Worm (Caenorhabditis elegans) whole organism, L4 larva: Measurements from ENCODE around the gene ZK632.9.

ENCODE experiments used
- D1046.2 ChIP-seq: fragments of 200-800 bp; sonication (Bioruptor generic); IDR thresholded peaks from 2 replicates; pipeline ENCODE4 v1.3.6; 2022; ENCODE audit warnings: missing genetic modification characterization, missing compliant biosample characterization
- F37D6.2 ChIP-seq: sonication (generic microtip); optimal IDR thresholded peaks from 2 replicates; lab custom pipeline; 2016; ENCODE audit warnings: mild to moderate bottlenecking, missing genetic modification characterization, missing compliant biosample characterization
- Y105C5A.15 ChIP-seq: fragments of 200-800 bp; sonication (Bioruptor generic); IDR thresholded peaks from 2 replicates; pipeline ENCODE4 v1.3.6; 2022; ENCODE audit warnings: missing genetic modification characterization, missing compliant biosample characterization
- Y75B8A.6 ChIP-seq: fragments of 200-800 bp; sonication (Bioruptor generic); IDR thresholded peaks from 2 replicates; pipeline ENCODE4 v1.3.6; 2022; ENCODE audit warnings: missing genetic modification reagents, missing genetic modification characterization, missing compliant biosample characterization
- ZK337.2 ChIP-seq: fragments of 200-800 bp; sonication (Bioruptor generic); IDR thresholded peaks from 2 replicates; pipeline ENCODE4 v1.3.6; 2022; ENCODE audit warnings: missing genetic modification reagents, missing genetic modification characterization, missing compliant biosample characterization
- aha-1 ChIP-seq: fragments of 150-350 bp; peaks from one replicate; lab custom pipeline; 2014; ENCODE audit warnings: missing biosample characterization, missing genetic modification characterization
- ama-1 ChIP-seq: fragments of 150-350 bp; optimal IDR thresholded peaks from 2 replicates; lab custom pipeline; 2014; ENCODE audit warnings: inconsistent platforms, mixed read lengths
- arid-1 ChIP-seq: fragments of 200-800 bp; sonication (Bioruptor generic); conservative IDR thresholded peaks from 2 replicates; pipeline ENCODE4 v1.3.6; 2022; ENCODE audit warnings: missing genetic modification reagents, missing genetic modification characterization, missing compliant biosample characterization
- ceh-28 ChIP-seq: fragments of 150-350 bp; optimal IDR thresholded peaks from 2 replicates; lab custom pipeline; 2014; ENCODE audit warnings: missing biosample characterization, missing genetic modification reagents, missing genetic modification characterization
- ceh-44 ChIP-seq: fragments of 200-800 bp; sonication (Bioruptor generic); IDR thresholded peaks from 2 replicates; pipeline ENCODE4 v1.3.6; 2022; ENCODE audit warnings: missing genetic modification reagents, missing genetic modification characterization, missing compliant biosample characterization
- daf-8 ChIP-seq: fragments of 200-800 bp; sonication (Bioruptor generic); IDR thresholded peaks from 2 replicates; pipeline ENCODE4 v1.3.6; 2022; ENCODE audit warnings: missing genetic modification characterization, missing compliant biosample characterization
- dmd-8 ChIP-seq: fragments of 200-800 bp; sonication (Bioruptor generic); IDR thresholded peaks from 2 replicates; pipeline ENCODE4 v1.3.6; 2022; ENCODE audit warnings: missing genetic modification characterization, missing compliant biosample characterization
- egl-27 ChIP-seq: sonication (generic microtip); optimal IDR thresholded peaks from 3 replicates; lab custom pipeline; 2017; ENCODE audit warnings: missing biosample characterization, missing genetic modification reagents, missing genetic modification characterization
- fkh-10 ChIP-seq: fragments of 150-350 bp; optimal IDR thresholded peaks from 2 replicates; lab custom pipeline; 2014; ENCODE audit warnings: missing biosample characterization, missing genetic modification reagents, missing genetic modification characterization
- fos-1 ChIP-seq: fragments of 150-350 bp; optimal IDR thresholded peaks from 2 replicates; lab custom pipeline; 2014; ENCODE audit warnings: missing biosample characterization, missing genetic modification characterization
- hif-1 ChIP-seq, 2 experiments: sonication (generic microtip); optimal IDR thresholded peaks; 2 replicates each; lab custom pipeline; 2016 to 2017; ENCODE audit warnings: missing compliant biosample characterization in 2 of 2, missing genetic modification characterization in 2 of 2, missing genetic modification reagents in 2 of 2, missing genotype in 2 of 2, mild to moderate bottlenecking in 1 of 2
- hlh-11 ChIP-seq: fragments of 200-800 bp; sonication (Bioruptor generic); optimal IDR thresholded peaks from 2 replicates; lab custom pipeline; 2018; ENCODE audit warnings: mild to moderate bottlenecking, missing genetic modification characterization, missing compliant biosample characterization
- hmg-1.1 ChIP-seq: fragments of 200-800 bp; sonication (Bioruptor generic); IDR thresholded peaks from 2 replicates; pipeline ENCODE4 v1.3.6; 2022; ENCODE audit warnings: missing genetic modification reagents, missing genetic modification characterization, missing compliant biosample characterization
- lin-29 ChIP-seq: fragments of 200-800 bp; sonication (Bioruptor generic); IDR thresholded peaks from 2 replicates; pipeline ENCODE4 v1.3.6; 2022; ENCODE audit warnings: missing genetic modification reagents, missing genetic modification characterization, missing compliant biosample characterization
- lin-38 ChIP-seq: fragments of 200-800 bp; sonication (Bioruptor generic); IDR thresholded peaks from 2 replicates; pipeline ENCODE4 v1.3.6; 2022; ENCODE audit warnings: missing genetic modification reagents, missing genetic modification characterization, missing compliant biosample characterization
- lin-39 ChIP-seq: fragments of 150-350 bp; optimal IDR thresholded peaks from 2 replicates; lab custom pipeline; 2014; ENCODE audit warnings: missing biosample characterization, missing genetic modification reagents, missing genetic modification characterization
- lir-3 ChIP-seq: sonication (generic microtip); optimal IDR thresholded peaks from 2 replicates; lab custom pipeline; 2016; ENCODE audit warnings: mild to moderate bottlenecking, missing genetic modification characterization, missing compliant biosample characterization
- lsy-2 ChIP-seq, 2 experiments: fragments of 150-350 bp in 1 of 2; sonication (generic microtip) in 1 of 2; optimal IDR thresholded peaks; 2 replicates each; lab custom pipeline; 2014 to 2017; ENCODE audit warnings: missing biosample characterization in 2 of 2, missing genetic modification characterization in 2 of 2
- madf-5 ChIP-seq, 2 experiments: fragments of 200-800 bp; sonication (Bioruptor generic); IDR thresholded peaks; 2 replicates each; pipeline ENCODE4 v1.3.6; 2022; ENCODE audit warnings: missing compliant biosample characterization in 2 of 2, missing genetic modification characterization in 2 of 2
- madf-9 ChIP-seq: fragments of 200-800 bp; sonication (Bioruptor generic); conservative IDR thresholded peaks from 2 replicates; pipeline ENCODE4 v1.3.6; 2022; ENCODE audit warnings: missing genetic modification reagents, missing genetic modification characterization, missing compliant biosample characterization
- mdt-29 ChIP-seq: fragments of 200-800 bp; sonication (Bioruptor generic); IDR thresholded peaks from 2 replicates; pipeline ENCODE4 v1.3.6; 2022; ENCODE audit warnings: missing genetic modification reagents, missing genetic modification characterization, missing compliant biosample characterization
- mep-1 ChIP-seq: fragments of 150-350 bp; sonication (generic microtip); optimal IDR thresholded peaks from 3 replicates; lab custom pipeline; 2014; ENCODE audit warnings: missing biosample characterization, missing genetic modification characterization
- mxl-2 ChIP-seq: fragments of 200-800 bp; sonication (Bioruptor generic); conservative IDR thresholded peaks from 2 replicates; pipeline ENCODE4 v1.3.6; 2022; ENCODE audit warnings: missing genetic modification reagents, missing genetic modification characterization, missing compliant biosample characterization
- mxl-3 ChIP-seq: fragments of 200-800 bp; sonication (Bioruptor generic); optimal IDR thresholded peaks from 2 replicates; lab custom pipeline; 2018; ENCODE audit warnings: mild to moderate bottlenecking, missing genetic modification characterization, missing compliant biosample characterization
- nhr-11 ChIP-seq: fragments of 150-350 bp; optimal IDR thresholded peaks from 2 replicates; lab custom pipeline; 2014; ENCODE audit warnings: missing biosample characterization, missing genetic modification characterization
- nhr-111 ChIP-seq: fragments of 200-800 bp; sonication (Bioruptor generic); optimal IDR thresholded peaks from 2 replicates; lab custom pipeline; 2018; ENCODE audit warnings: mild to moderate bottlenecking, missing genetic modification characterization, missing compliant biosample characterization
- nhr-237 ChIP-seq: sonication (generic microtip); optimal IDR thresholded peaks from 2 replicates; lab custom pipeline; 2017; ENCODE audit warnings: missing biosample characterization, missing genetic modification characterization
- nhr-25 ChIP-seq: sonication (generic microtip); optimal IDR thresholded peaks from 2 replicates; lab custom pipeline; 2017; ENCODE audit warnings: missing genetic modification characterization, mild to moderate bottlenecking, missing compliant biosample characterization, antibody characterized with exemption, moderate library complexity, borderline replicate concordance; ENCODE audit not compliant: insufficient read depth
- nhr-28 ChIP-seq: fragments of 150-350 bp; optimal IDR thresholded peaks from 2 replicates; lab custom pipeline; 2014; ENCODE audit warnings: missing biosample characterization, missing genetic modification characterization
- nhr-77 ChIP-seq: fragments of 150-350 bp; optimal IDR thresholded peaks from 2 replicates; lab custom pipeline; 2014; ENCODE audit warnings: missing biosample characterization, missing genetic modification characterization
- saeg-2 ChIP-seq: fragments of 200-800 bp; sonication (Bioruptor generic); IDR thresholded peaks from 2 replicates; pipeline ENCODE4 v1.3.6; 2022; ENCODE audit warnings: missing genetic modification reagents, missing genetic modification characterization, missing compliant biosample characterization
- set-16 ChIP-seq: fragments of 200-800 bp; sonication (Bioruptor generic); IDR thresholded peaks from 2 replicates; pipeline ENCODE4 v1.3.6; 2022; ENCODE audit warnings: missing genetic modification reagents, missing genetic modification characterization, missing compliant biosample characterization
- skn-1 ChIP-seq: fragments of 150-350 bp; optimal IDR thresholded peaks from 2 replicates; lab custom pipeline; 2014; ENCODE audit warnings: missing biosample characterization, missing genetic modification characterization
- spr-3 ChIP-seq: fragments of 200-800 bp; sonication (Bioruptor generic); optimal IDR thresholded peaks from 2 replicates; lab custom pipeline; 2018; ENCODE audit warnings: mild to moderate bottlenecking, missing genetic modification characterization, missing compliant biosample characterization
- tag-97 ChIP-seq: fragments of 200-800 bp; sonication (Bioruptor generic); IDR thresholded peaks from 2 replicates; pipeline ENCODE4 v1.3.6; 2022; ENCODE audit warnings: missing genetic modification characterization, missing compliant biosample characterization
- tra-1 ChIP-seq: fragments of 200-800 bp; sonication (Bioruptor generic); IDR thresholded peaks from 2 replicates; pipeline ENCODE4 v1.3.6; 2022; ENCODE audit warnings: missing genetic modification reagents, missing genetic modification characterization, missing compliant biosample characterization
- unc-62 ChIP-seq, 3 experiments: fragments of 150-350 bp in 1 of 3; sonication (generic microtip); optimal IDR thresholded peaks in 2 of 3; peaks in 1 of 3; 1 replicate in 1 of 3; 2 replicates in 2 of 3; lab custom pipeline; 2014 to 2017; ENCODE audit warnings: missing biosample characterization in 3 of 3, missing genetic modification characterization in 3 of 3, missing genetic modification reagents in 3 of 3, missing genotype in 1 of 3
- zag-1 ChIP-seq: fragments of 150-350 bp; optimal IDR thresholded peaks from 2 replicates; lab custom pipeline; 2014; ENCODE audit warnings: missing biosample characterization, missing genetic modification characterization
- zfp-2 ChIP-seq: sonication (generic microtip); optimal IDR thresholded peaks from 2 replicates; lab custom pipeline; 2016; ENCODE audit warnings: mild to moderate bottlenecking, missing genetic modification characterization, missing compliant biosample characterization
- ztf-7 ChIP-seq: fragments of 150-350 bp; optimal IDR thresholded peaks from 2 replicates; lab custom pipeline; 2014; ENCODE audit warnings: missing biosample characterization, missing genetic modification characterization

Gene ZK632.9

DNA sequence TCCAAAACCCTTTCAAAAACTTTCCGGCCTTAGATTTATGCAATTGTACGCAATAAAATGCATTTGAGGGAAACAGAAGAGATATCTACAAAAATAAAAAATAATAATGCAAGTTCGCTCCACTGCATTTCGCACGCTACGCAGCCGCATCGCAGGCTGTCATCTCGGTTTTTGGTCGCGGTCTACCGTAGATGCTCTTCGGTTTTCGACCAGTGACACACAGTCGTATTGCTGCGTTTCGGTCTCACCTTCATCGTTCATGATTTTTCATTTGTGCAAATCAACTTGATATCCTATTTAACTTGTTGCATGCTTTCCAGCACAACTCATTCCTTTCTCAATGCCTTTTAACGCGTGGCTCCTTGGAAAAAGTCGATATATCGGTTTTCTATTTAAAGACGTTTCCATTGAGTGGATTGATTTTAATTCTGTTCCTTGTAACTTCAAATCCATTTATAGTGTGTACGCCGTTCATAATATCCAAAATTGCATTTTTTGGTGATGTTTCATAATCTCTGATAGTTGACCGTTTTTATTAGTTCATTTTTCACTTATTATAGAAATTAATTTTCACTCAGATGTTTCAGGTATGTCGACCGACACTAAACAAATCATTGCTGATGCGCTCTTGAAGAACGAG lies 44.4 kb downstream of the ZK632.9 start, which contains the start of gene vha-1 (continued):
- no peak for TF ChIP-seq lin-39 (tag; lab: Kevin White, UChicago)
- peak; percentile 86 for TF ChIP-seq mxl-3 (GFP tag; lab: Kevin White, UChicago)
- no peak for TF ChIP-seq zag-1 (tag; lab: Kevin White, UChicago)
- no peak for TF ChIP-seq saeg-2 (GFP tag; lab: Robert Waterston, UW)
- no peak for TF ChIP-seq lir-3 (tag; lab: Kevin White, UChicago)
- 0 out of 2 replicates have a peak, but pooled peaks have one; percentile 46 for TF ChIP-seq tra-1 (GFP tag; lab: Robert Waterston, UW)
- TF ChIP-seq spr-3, result no peak
- TF ChIP-seq nhr-237, result no peak
- TF ChIP-seq ama-1 (lab: Kevin White, UChicago), result peak; percentile 87
- no peak for TF ChIP-seq zfp-2 (tag; lab: Kevin White, UChicago)
- TF ChIP-seq ceh-28 (tag; lab: Kevin White, UChicago), result no peak
- peak; percentile 91 to 96 for TF ChIP-seq lsy-2 (tag; optimal IDR thresholded peaks at IDR 0.05; lab: Kevin White, UChicago)
- no peak for TF ChIP-seq Y75B8A.6 (GFP tag; lab: Robert Waterston, UW)
- peak; percentile 48 for TF ChIP-seq aha-1
- TF ChIP-seq, all 104 proteins: peak for 48

DNA sequence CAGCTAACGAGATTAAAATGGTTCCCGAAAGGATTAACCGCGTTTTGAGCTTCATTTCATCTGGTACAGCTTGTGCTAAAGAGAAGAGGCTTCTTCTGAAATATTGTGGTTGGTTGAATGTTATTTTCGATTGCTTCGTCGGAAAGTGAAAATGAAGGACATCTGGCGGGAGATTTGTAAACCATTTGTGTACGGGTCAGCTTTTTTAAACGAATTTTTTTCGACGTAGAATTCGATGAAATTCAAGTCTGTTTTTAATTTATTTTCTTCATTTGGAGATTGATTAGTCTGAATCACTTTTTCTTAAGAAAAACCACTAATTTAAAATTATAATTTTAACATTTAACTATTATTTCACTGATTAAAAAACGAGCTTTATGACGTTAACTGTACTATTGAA lies 45.0 kb downstream of the ZK632.9 start, which contains the start of gene sqv-3:
TSS of gene sqv-3 (minus strand) at position 101 of the 400 bp plus-strand sequence.
- TF ChIP-seq Y105C5A.15 (no peak), arid-1 (GFP tag; lab: Robert Waterston, UW) (no peak), zag-1 (tag; lab: Kevin White, UChicago) (no peak), mdt-29 (GFP tag; lab: Robert Waterston, UW) (no peak), D1046.2 (GFP tag; lab: Robert Waterston, UW) (no peak), nhr-77 (tag; lab: Kevin White, UChicago) (no peak), nhr-28 (no peak), egl-27 (tag; lab: Kevin White, UChicago) (no peak), skn-1 (tag; lab: Kevin White, UChicago) (no peak), ZK337.2 (GFP tag; lab: Robert Waterston, UW) (no peak), nhr-237 (no peak), F37D6.2 (tag; lab: Kevin White, UChicago) (no peak), unc-62 (GFP tag; optimal IDR thresholded peaks at IDR 0.05 in 1 of 2; lab: Kevin White, UChicago) (no peak), unc-62 (tag; optimal IDR thresholded peaks at IDR 0.05; lab: Kevin White, UChicago) (no peak), ztf-7 (tag; lab: Kevin White, UChicago) (no peak), dmd-8 (no peak)
- TF ChIP-seq, all 104 proteins: peak for 0

- TF ChIP-seq lin-38 (GFP tag; lab: Robert Waterston, UW), result peak; percentile 32; the same call in 1 of the 2 replicates
- no peak for TF ChIP-seq dmd-8
- no peak for TF ChIP-seq tag-97 (GFP tag; lab: Robert Waterston, UW)
- TF ChIP-seq set-16 (GFP tag; lab: Robert Waterston, UW), result no peak
- TF ChIP-seq nhr-25 (tag; lab: Kevin White, UChicago), result no peak
- no peak for TF ChIP-seq nhr-111
These were observed 46.2 kb downstream of the ZK632.9 start for ce11 chrIII:9779080-9779479.

ce11 chrIII:9776323-9776722 lies 48.9 kb downstream of the ZK632.9 start, which contains the start of gene usp-46:
Gene usp-46 (plus strand): TSS chrIII:9776623.
- 0 out of 2 replicates have a peak, but pooled peaks have one; percentile 18 for TF ChIP-seq hmg-1.1 (GFP tag; lab: Robert Waterston, UW)
- TF ChIP-seq madf-9 (GFP tag; lab: Robert Waterston, UW), result no peak
- TF ChIP-seq hif-1 (tag; optimal IDR thresholded peaks at IDR 0.05; lab: Kevin White, UChicago), result no peak
- no peak for TF ChIP-seq Y75B8A.6 (GFP tag; lab: Robert Waterston, UW)
- TF ChIP-seq madf-5 (GFP tag; IDR thresholded peaks at IDR 0.05; lab: Robert Waterston, UW), result no peak
- no peak for TF ChIP-seq fkh-10 (GFP tag; lab: Kevin White, UChicago)
- no peak for TF ChIP-seq fos-1 (tag; lab: Kevin White, UChicago)
- peak; percentile 7 for TF ChIP-seq mep-1 (tag; lab: Kevin White, UChicago)
- no peak for TF ChIP-seq daf-8 (GFP tag; lab: Robert Waterston, UW)
- TF ChIP-seq nhr-11 (tag; lab: Kevin White, UChicago), result no peak
- TF ChIP-seq lin-29 (GFP tag; lab: Robert Waterston, UW), result no peak
- TF ChIP-seq hlh-11, result peak; percentile 4
- peak; percentile 4 for TF ChIP-seq nhr-28
- no peak for TF ChIP-seq lin-38 (GFP tag; lab: Robert Waterston, UW)
- TF ChIP-seq ceh-44 (GFP tag; lab: Robert Waterston, UW), result no peak
- no peak for TF ChIP-seq nhr-111
- TF ChIP-seq mxl-2 (GFP tag; lab: Robert Waterston, UW), result no peak
- TF ChIP-seq lsy-2 (tag; optimal IDR thresholded peaks at IDR 0.05; lab: Kevin White, UChicago), result no peak
